Worm (Caenorhabditis elegans) whole organism, L4/young adult: ENCODE results near the gene arrd-10.

Experiments
- W03F9.2 ChIP-seq: fragments of 150-350 bp; optimal IDR thresholded peaks from 2 replicates; lab custom pipeline; 2014; ENCODE audit warnings: missing biosample characterization, missing genetic modification characterization
- him-1 ChIP-seq: sonication (generic microtip); optimal IDR thresholded peaks from 2 replicates; lab custom pipeline; 2016; ENCODE audit warnings: missing genotype, missing genetic modification reagents, missing genetic modification characterization, missing compliant biosample characterization

- TF ChIP-seq him-1 (tag; lab: Kevin White, UChicago) (no peak), W03F9.2 (tag; lab: Kevin White, UChicago) (no peak)
Observed at ce11 chrII:12954670-12955069, 14.8 kb downstream of the arrd-10 start, which contains the start of the genes Y38F1A.1 and Y38F1A.2.
